Worm (Caenorhabditis elegans) whole organism, L4 larva: ENCODE results near the gene alkb-7.
A peak's percentile ranks its signal among the peaks of the same experiment; 100 is the strongest.

ENCODE experiments used
- F26F4.8 ChIP-seq: fragments of 200-800 bp; sonication (Bioruptor generic); conservative IDR thresholded peaks from 2 replicates; pipeline ENCODE4 v1.3.6; 2022; ENCODE audit warnings: missing genetic modification characterization, missing compliant biosample characterization
- F44E2.7 ChIP-seq: fragments of 200-800 bp; sonication (Bioruptor generic); IDR thresholded peaks from 2 replicates; pipeline ENCODE4 v2.1.2; 2022; ENCODE audit warnings: missing genetic modification characterization, missing compliant biosample characterization
- F49E8.2 ChIP-seq: sonication (generic microtip); optimal IDR thresholded peaks from 2 replicates; lab custom pipeline; 2016; ENCODE audit warnings: missing compliant biosample characterization, mild to moderate bottlenecking, missing genetic modification characterization, borderline replicate concordance
- Y105C5A.15 ChIP-seq: fragments of 200-800 bp; sonication (Bioruptor generic); IDR thresholded peaks from 2 replicates; pipeline ENCODE4 v1.3.6; 2022; ENCODE audit warnings: missing genetic modification characterization, missing compliant biosample characterization
- Y48G9A.11 ChIP-seq: fragments of 200-800 bp; sonication (Bioruptor generic); IDR thresholded peaks from 2 replicates; pipeline ENCODE4 v1.3.6; 2022; ENCODE audit warnings: missing genetic modification reagents, missing genetic modification characterization, missing compliant biosample characterization
- Y75B8A.6 ChIP-seq: fragments of 200-800 bp; sonication (Bioruptor generic); IDR thresholded peaks from 2 replicates; pipeline ENCODE4 v1.3.6; 2022; ENCODE audit warnings: missing genetic modification reagents, missing genetic modification characterization, missing compliant biosample characterization
- ZK546.5 ChIP-seq, 2 experiments: sonication (generic microtip); optimal IDR thresholded peaks; 2 replicates each; lab custom pipeline; 2017; ENCODE audit warnings: missing biosample characterization in 2 of 2, missing genetic modification characterization in 2 of 2
- aha-1 ChIP-seq: fragments of 150-350 bp; peaks from one replicate; lab custom pipeline; 2014; ENCODE audit warnings: missing biosample characterization, missing genetic modification characterization
- ama-1 ChIP-seq: fragments of 150-350 bp; optimal IDR thresholded peaks from 2 replicates; lab custom pipeline; 2014; ENCODE audit warnings: inconsistent platforms, mixed read lengths
- arid-1 ChIP-seq: fragments of 200-800 bp; sonication (Bioruptor generic); conservative IDR thresholded peaks from 2 replicates; pipeline ENCODE4 v1.3.6; 2022; ENCODE audit warnings: missing genetic modification reagents, missing genetic modification characterization, missing compliant biosample characterization
- attf-4 ChIP-seq: sonication (generic microtip); optimal IDR thresholded peaks from 3 replicates; lab custom pipeline; 2017; ENCODE audit warnings: missing biosample characterization, missing genetic modification characterization
- ceh-20 ChIP-seq: fragments of 200-800 bp; sonication (Bioruptor generic); IDR thresholded peaks from 2 replicates; pipeline ENCODE4 v1.3.6; 2022; ENCODE audit warnings: missing genetic modification reagents, missing genetic modification characterization, missing compliant biosample characterization
- ceh-32 ChIP-seq: sonication (generic microtip); optimal IDR thresholded peaks from 2 replicates; lab custom pipeline; 2016; ENCODE audit warnings: mild to moderate bottlenecking, missing genetic modification characterization, missing compliant biosample characterization; ENCODE audit not compliant: poor library complexity
- ceh-62 ChIP-seq: sonication (generic microtip); optimal IDR thresholded peaks from 2 replicates; lab custom pipeline; 2017; ENCODE audit warnings: missing biosample characterization, missing genetic modification characterization
- ces-1 ChIP-seq: fragments of 150-350 bp; sonication (generic microtip); optimal IDR thresholded peaks from 4 replicates; lab custom pipeline; 2014; ENCODE audit warnings: missing biosample characterization, missing genetic modification reagents, missing genetic modification characterization
- cey-2 ChIP-seq: sonication (generic microtip); optimal IDR thresholded peaks from 3 replicates; lab custom pipeline; 2017; ENCODE audit warnings: missing genetic modification characterization, mild to moderate bottlenecking, missing compliant biosample characterization, antibody characterized with exemption, borderline replicate concordance; ENCODE audit not compliant: insufficient read depth
- ctbp-1 ChIP-seq: fragments of 200-800 bp; sonication (Bioruptor generic); IDR thresholded peaks from 2 replicates; pipeline ENCODE4 v1.3.6; 2022; ENCODE audit warnings: missing genetic modification reagents, missing genetic modification characterization, missing compliant biosample characterization
- daf-12 ChIP-seq: fragments of 150-350 bp; optimal IDR thresholded peaks from 2 replicates; lab custom pipeline; 2014; ENCODE audit warnings: missing biosample characterization, missing genetic modification reagents, missing genetic modification characterization
- daf-19 ChIP-seq: fragments of 200-800 bp; sonication (Bioruptor generic); conservative IDR thresholded peaks from 2 replicates; pipeline ENCODE4 v1.3.6; 2022; ENCODE audit warnings: missing genetic modification characterization, missing compliant biosample characterization
- daf-8 ChIP-seq: fragments of 200-800 bp; sonication (Bioruptor generic); IDR thresholded peaks from 2 replicates; pipeline ENCODE4 v1.3.6; 2022; ENCODE audit warnings: missing genetic modification characterization, missing compliant biosample characterization
- dmd-8 ChIP-seq: fragments of 200-800 bp; sonication (Bioruptor generic); IDR thresholded peaks from 2 replicates; pipeline ENCODE4 v1.3.6; 2022; ENCODE audit warnings: missing genetic modification characterization, missing compliant biosample characterization
- dmd-9 ChIP-seq: fragments of 200-800 bp; sonication (Bioruptor generic); IDR thresholded peaks from 2 replicates; pipeline ENCODE4 v1.3.6; 2022; ENCODE audit warnings: missing genetic modification reagents, missing genetic modification characterization, missing compliant biosample characterization
- dpl-1 ChIP-seq: fragments of 150-350 bp; optimal IDR thresholded peaks from 2 replicates; lab custom pipeline; 2014; ENCODE audit warnings: missing biosample characterization, missing genetic modification reagents, missing genetic modification characterization
- dve-1 ChIP-seq: sonication (generic microtip); optimal IDR thresholded peaks from 2 replicates; lab custom pipeline; 2017; ENCODE audit warnings: antibody characterized with exemption, mild to moderate bottlenecking, missing genetic modification characterization, missing compliant biosample characterization; ENCODE audit not compliant: insufficient read depth
- fkh-10 ChIP-seq: fragments of 150-350 bp; optimal IDR thresholded peaks from 2 replicates; lab custom pipeline; 2014; ENCODE audit warnings: missing biosample characterization, missing genetic modification reagents, missing genetic modification characterization
- hif-1 ChIP-seq, 2 experiments: sonication (generic microtip); optimal IDR thresholded peaks; 2 replicates each; lab custom pipeline; 2016 to 2017; ENCODE audit warnings: missing compliant biosample characterization in 2 of 2, missing genetic modification characterization in 2 of 2, missing genetic modification reagents in 2 of 2, missing genotype in 2 of 2, mild to moderate bottlenecking in 1 of 2
- hmg-1.1 ChIP-seq: fragments of 200-800 bp; sonication (Bioruptor generic); IDR thresholded peaks from 2 replicates; pipeline ENCODE4 v1.3.6; 2022; ENCODE audit warnings: missing genetic modification reagents, missing genetic modification characterization, missing compliant biosample characterization
- jun-1 ChIP-seq: fragments of 150-350 bp; optimal IDR thresholded peaks from 2 replicates; lab custom pipeline; 2014; ENCODE audit warnings: missing biosample characterization, missing genetic modification reagents, missing genetic modification characterization
- lin-13 ChIP-seq: fragments of 150-350 bp; optimal IDR thresholded peaks from 2 replicates; lab custom pipeline; 2014; ENCODE audit warnings: missing biosample characterization, missing genetic modification reagents, missing genetic modification characterization
- lin-15B ChIP-seq: fragments of 150-350 bp; sonication (generic microtip); optimal IDR thresholded peaks from 3 replicates; lab custom pipeline; 2014; ENCODE audit warnings: missing biosample characterization, missing genetic modification characterization
- lin-29 ChIP-seq: fragments of 200-800 bp; sonication (Bioruptor generic); IDR thresholded peaks from 2 replicates; pipeline ENCODE4 v1.3.6; 2022; ENCODE audit warnings: missing genetic modification reagents, missing genetic modification characterization, missing compliant biosample characterization
- lir-3 ChIP-seq: sonication (generic microtip); optimal IDR thresholded peaks from 2 replicates; lab custom pipeline; 2016; ENCODE audit warnings: mild to moderate bottlenecking, missing genetic modification characterization, missing compliant biosample characterization
- mdt-29 ChIP-seq: fragments of 200-800 bp; sonication (Bioruptor generic); IDR thresholded peaks from 2 replicates; pipeline ENCODE4 v1.3.6; 2022; ENCODE audit warnings: missing genetic modification reagents, missing genetic modification characterization, missing compliant biosample characterization
- mxl-2 ChIP-seq: fragments of 200-800 bp; sonication (Bioruptor generic); conservative IDR thresholded peaks from 2 replicates; pipeline ENCODE4 v1.3.6; 2022; ENCODE audit warnings: missing genetic modification reagents, missing genetic modification characterization, missing compliant biosample characterization
- mxl-3 ChIP-seq: fragments of 200-800 bp; sonication (Bioruptor generic); optimal IDR thresholded peaks from 2 replicates; lab custom pipeline; 2018; ENCODE audit warnings: mild to moderate bottlenecking, missing genetic modification characterization, missing compliant biosample characterization
- nhr-102 ChIP-seq: sonication (generic microtip); optimal IDR thresholded peaks from 2 replicates; lab custom pipeline; 2016; ENCODE audit warnings: mild to moderate bottlenecking, missing genetic modification characterization, moderate library complexity, missing compliant biosample characterization
- nhr-111 ChIP-seq: fragments of 200-800 bp; sonication (Bioruptor generic); optimal IDR thresholded peaks from 2 replicates; lab custom pipeline; 2018; ENCODE audit warnings: mild to moderate bottlenecking, missing genetic modification characterization, missing compliant biosample characterization
- nhr-237 ChIP-seq: sonication (generic microtip); optimal IDR thresholded peaks from 2 replicates; lab custom pipeline; 2017; ENCODE audit warnings: missing biosample characterization, missing genetic modification characterization
- nhr-41 ChIP-seq: fragments of 200-800 bp; sonication (Bioruptor generic); IDR thresholded peaks from 2 replicates; pipeline ENCODE4 v1.3.6; 2022; ENCODE audit warnings: missing genetic modification reagents, missing genetic modification characterization, missing compliant biosample characterization
- nhr-48 ChIP-seq: sonication (generic microtip); optimal IDR thresholded peaks from 2 replicates; lab custom pipeline; 2016; ENCODE audit warnings: mild to moderate bottlenecking, missing genetic modification characterization, missing compliant biosample characterization
- pqm-1 ChIP-seq: sonication (generic microtip); optimal IDR thresholded peaks from 2 replicates; lab custom pipeline; 2017; ENCODE audit warnings: missing biosample characterization, missing genetic modification characterization
- saeg-2 ChIP-seq: fragments of 200-800 bp; sonication (Bioruptor generic); IDR thresholded peaks from 2 replicates; pipeline ENCODE4 v1.3.6; 2022; ENCODE audit warnings: missing genetic modification reagents, missing genetic modification characterization, missing compliant biosample characterization
- sdz-12 ChIP-seq: fragments of 200-800 bp; sonication (Bioruptor generic); optimal IDR thresholded peaks from 2 replicates; lab custom pipeline; 2018; ENCODE audit warnings: mild to moderate bottlenecking, missing genetic modification characterization, missing compliant biosample characterization
- set-16 ChIP-seq: fragments of 200-800 bp; sonication (Bioruptor generic); IDR thresholded peaks from 2 replicates; pipeline ENCODE4 v1.3.6; 2022; ENCODE audit warnings: missing genetic modification reagents, missing genetic modification characterization, missing compliant biosample characterization
- snpc-4 ChIP-seq: fragments of 150-350 bp; optimal IDR thresholded peaks from 2 replicates; lab custom pipeline; 2014; ENCODE audit warnings: missing biosample characterization, missing genetic modification characterization
- unc-62 ChIP-seq, 3 experiments: fragments of 150-350 bp in 1 of 3; sonication (generic microtip); optimal IDR thresholded peaks in 2 of 3; peaks in 1 of 3; 1 replicate in 1 of 3; 2 replicates in 2 of 3; lab custom pipeline; 2014 to 2017; ENCODE audit warnings: missing biosample characterization in 3 of 3, missing genetic modification characterization in 3 of 3, missing genetic modification reagents in 3 of 3, missing genotype in 1 of 3
- zag-1 ChIP-seq: fragments of 150-350 bp; optimal IDR thresholded peaks from 2 replicates; lab custom pipeline; 2014; ENCODE audit warnings: missing biosample characterization, missing genetic modification characterization
- zfp-2 ChIP-seq: sonication (generic microtip); optimal IDR thresholded peaks from 2 replicates; lab custom pipeline; 2016; ENCODE audit warnings: mild to moderate bottlenecking, missing genetic modification characterization, missing compliant biosample characterization
- zip-11 ChIP-seq: fragments of 200-800 bp; sonication (Bioruptor generic); IDR thresholded peaks from 2 replicates; pipeline ENCODE4 v1.3.6; 2022; ENCODE audit warnings: missing genetic modification characterization, missing compliant biosample characterization
- zip-2 ChIP-seq: fragments of 150-350 bp; optimal IDR thresholded peaks from 2 replicates; lab custom pipeline; 2014; ENCODE audit warnings: missing biosample characterization, missing genetic modification characterization
- ztf-11 ChIP-seq: fragments of 150-350 bp; optimal IDR thresholded peaks from 2 replicates; lab custom pipeline; 2014; ENCODE audit warnings: missing biosample characterization, missing genetic modification characterization

alkb-7 gene

ce11 chrII:12798814-12799213 lies 10.9 kb upstream of the alkb-7 start (continued):
- TF ChIP-seq attf-4 (tag; lab: Kevin White, UChicago) (no peak), mdt-29 (GFP tag; lab: Robert Waterston, UW) (peak; percentile 94), zag-1 (no peak), nhr-111 (GFP tag; lab: Kevin White, UChicago) (no peak), ZK546.5 (tag; optimal IDR thresholded peaks at IDR 0.05; lab: Kevin White, UChicago) (no peak), ama-1 (no peak), Y105C5A.15 (GFP tag; lab: Robert Waterston, UW) (no peak), dmd-8 (GFP tag; lab: Robert Waterston, UW) (no peak), dve-1 (tag; lab: Kevin White, UChicago) (peak; percentile 96), hif-1 (tag; optimal IDR thresholded peaks at IDR 0.05; lab: Kevin White, UChicago) (peak in 1 of 2 experiments; percentile 73), zfp-2 (tag; lab: Kevin White, UChicago) (no peak), Y75B8A.6 (GFP tag; lab: Robert Waterston, UW) (peak; percentile 57; the same call in 1 of the 2 replicates), cey-2 (tag; lab: Kevin White, UChicago) (peak; percentile 22), zip-2 (tag; lab: Kevin White, UChicago) (no peak), daf-8 (GFP tag; lab: Robert Waterston, UW) (no peak), nhr-48 (tag; lab: Kevin White, UChicago) (peak; percentile 91), lin-15B (no peak), F49E8.2 (tag; lab: Kevin White, UChicago) (no peak), lir-3 (tag; lab: Kevin White, UChicago) (no peak), F26F4.8 (GFP tag; lab: Robert Waterston, UW) (no peak), daf-19 (GFP tag; lab: Robert Waterston, UW) (no peak), ctbp-1 (GFP tag; lab: Robert Waterston, UW) (peak; percentile 31; the same call in 1 of the 2 replicates), aha-1 (tag; lab: Kevin White, UChicago) (peak; percentile 97), zip-11 (GFP tag; lab: Robert Waterston, UW) (no peak), hmg-1.1 (peak; percentile 74), daf-12 (tag; lab: Kevin White, UChicago) (no peak), nhr-41 (GFP tag; lab: Robert Waterston, UW) (no peak; the same call in 1 of the 2 replicates), ceh-62 (tag; lab: Kevin White, UChicago) (no peak), sdz-12 (GFP tag; lab: Kevin White, UChicago) (no peak), F44E2.7 (GFP tag; lab: Robert Waterston, UW) (no peak), arid-1 (GFP tag; lab: Robert Waterston, UW) (peak; percentile 84), set-16 (GFP tag; lab: Robert Waterston, UW) (peak; percentile 89), nhr-237 (tag; lab: Kevin White, UChicago) (no peak), unc-62 (GFP tag; optimal IDR thresholded peaks at IDR 0.05 in 1 of 2; lab: Kevin White, UChicago) (peak in 1 of 2 experiments; percentile 97), unc-62 (tag; optimal IDR thresholded peaks at IDR 0.05; lab: Kevin White, UChicago) (no peak), snpc-4 (tag; lab: Kevin White, UChicago) (no peak), lin-13 (GFP tag; lab: Kevin White, UChicago) (peak; percentile 56), mxl-2 (GFP tag; lab: Robert Waterston, UW) (no peak), mxl-3 (GFP tag; lab: Kevin White, UChicago) (peak; percentile 84), fkh-10 (no peak), jun-1 (tag; lab: Kevin White, UChicago) (peak; percentile 56), ceh-32 (tag; lab: Kevin White, UChicago) (no peak), dmd-9 (GFP tag; lab: Robert Waterston, UW) (peak; percentile 11; the same call in 1 of the 2 replicates), dpl-1 (GFP tag; lab: Kevin White, UChicago) (peak; percentile 62), pqm-1 (tag; lab: Kevin White, UChicago) (peak; percentile 16), nhr-102 (tag; lab: Kevin White, UChicago) (peak; percentile 91), ces-1 (no peak), saeg-2 (GFP tag; lab: Robert Waterston, UW) (peak; percentile 89), lin-29 (GFP tag; lab: Robert Waterston, UW) (no peak), ztf-11 (tag; lab: Kevin White, UChicago) (no peak), ceh-20 (peak; percentile 85), Y48G9A.11 (GFP tag; lab: Robert Waterston, UW) (no peak)
